Fruit fly (Drosophila melanogaster) Kc167 (cell line): ENCODE measurements around the gene mei-P26.

Experiments used
- Sin3A ChIP-seq: fragments of >200 bp; optimal IDR thresholded peaks from 2 replicates; lab custom pipeline; 2018; ENCODE audit warnings: missing external identifiers
- psq ChIP-seq: fragments of >200 bp; optimal IDR thresholded peaks from 2 replicates; lab custom pipeline; 2017; ENCODE audit warnings: missing external identifiers
- ttk ChIP-seq: sonication (Bioruptor generic); optimal IDR thresholded peaks from 2 replicates; lab custom pipeline; 2017; ENCODE audit warnings: missing external identifiers

DNA sequence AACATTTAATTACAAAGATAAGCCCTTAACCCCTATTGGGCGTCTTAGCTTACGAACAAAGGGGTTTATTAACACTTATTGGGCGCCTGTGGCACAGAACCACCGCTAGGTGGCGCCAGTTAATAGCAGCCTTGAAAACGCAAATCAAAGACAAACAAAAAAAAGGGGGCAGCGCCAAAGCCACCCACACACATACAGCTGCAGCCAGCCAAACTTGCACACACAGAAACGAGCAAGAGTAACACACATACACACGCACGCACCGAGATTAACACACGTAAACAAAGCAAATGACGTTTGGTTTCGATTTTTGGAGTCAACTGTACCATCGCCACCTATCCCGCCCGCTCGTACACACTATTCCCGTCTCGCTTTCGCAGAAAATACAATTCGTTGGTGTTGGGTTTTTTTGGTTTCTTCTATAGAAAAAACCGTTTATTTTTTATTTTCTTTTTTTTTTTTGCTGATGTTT, 10.9 kb upstream of the mei-P26 start:
- no peak for TF ChIP-seq psq
- TF ChIP-seq Sin3A (lab: Kevin White, UChicago): no peak
- TF ChIP-seq ttk (lab: Kevin White, UChicago): no peak
